Fruit fly (Drosophila melanogaster): ENCODE measurements around the gene CG1847.

Gene CG1847

dm6 chrX:11841702-11842378, 27.1 kb upstream of the CG1847 start:
- TF ChIP-seq pdm3 (GFP tag; optimal IDR thresholded peaks at IDR 0.05) (no peak), Lpt (GFP tag; optimal IDR thresholded peaks at IDR 0.05) (no peak), Eip78C (GFP tag) (peak; percentile 14), CG11294 (GFP tag; IDR thresholded peaks at IDR 0.05) (no peak), CG15336 (GFP tag; IDR thresholded peaks at IDR 0.05) (no peak)

- TF ChIP-seq CG11902 (GFP tag; optimal IDR thresholded peaks at IDR 0.05) (no peak), CG15336 (GFP tag; IDR thresholded peaks at IDR 0.05) (peak; percentile 36), Hr4 (GFP tag; optimal IDR thresholded peaks at IDR 0.05) (peak; percentile 4), Sox14 (GFP tag; optimal IDR thresholded peaks at IDR 0.05) (no peak), CG31627 (GFP tag; optimal IDR thresholded peaks at IDR 0.05) (no peak), achi (GFP tag; optimal IDR thresholded peaks at IDR 0.05) (no peak), esn (GFP tag; optimal IDR thresholded peaks at IDR 0.05) (no peak), OdsH (GFP tag; optimal IDR thresholded peaks at IDR 0.05) (peak; percentile 1), Eip78C (GFP tag) (peak; percentile 68), cyc (GFP tag; optimal IDR thresholded peaks at IDR 0.05) (no peak), Hr39 (GFP tag; optimal IDR thresholded peaks at IDR 0.05) (no peak), CG6163 (GFP tag; IDR thresholded peaks at IDR 0.05) (0 out of 3 replicates have a peak, but pooled peaks have one; percentile 24), Met (GFP tag; optimal IDR thresholded peaks at IDR 0.05) (no peak)
These were observed 22.8 kb upstream of the CG1847 start, which contains the start of gene CG15740 for dm6 chrX:11846049-11846718. TSS of gene CG15740 (minus strand) at chrX:11846099.

DNA sequence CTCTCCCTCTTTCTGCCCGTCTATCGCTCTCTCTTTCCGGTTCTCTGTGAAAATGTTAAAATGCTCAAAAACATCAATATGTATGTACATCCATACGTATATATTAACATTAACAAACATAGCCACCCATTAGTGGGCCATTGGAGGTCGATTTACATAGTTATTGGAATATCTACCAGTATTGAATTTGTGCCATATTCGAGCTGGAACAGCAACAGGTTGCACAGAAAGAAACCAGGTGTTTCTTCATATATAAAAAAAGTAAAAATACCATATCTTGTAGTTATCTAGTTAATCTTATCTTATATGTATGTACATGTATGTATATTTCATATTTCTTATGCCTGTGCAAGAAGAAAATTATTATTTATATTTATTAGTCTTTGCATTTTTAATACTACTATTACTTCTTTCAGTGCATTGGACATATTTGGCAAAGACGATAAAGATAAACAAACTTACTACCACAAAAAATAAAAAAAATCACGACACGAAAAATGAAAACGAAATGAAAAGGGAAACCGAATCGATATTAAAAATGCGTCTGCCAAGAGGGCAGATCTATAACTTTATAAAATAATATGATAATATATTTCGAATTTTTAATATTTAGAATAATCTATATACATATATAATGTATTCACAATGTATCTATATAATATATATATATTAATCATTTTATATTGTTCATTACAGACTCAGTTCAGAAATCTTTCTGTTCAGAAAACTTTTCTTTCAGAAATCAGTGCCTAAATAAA, 20.3 kb upstream of the CG1847 start:
- TF ChIP-seq Hr39 (GFP tag; optimal IDR thresholded peaks at IDR 0.05) (no peak), CG34406 (GFP tag; optimal IDR thresholded peaks at IDR 0.05) (peak; percentile 7), dac (GFP tag; optimal IDR thresholded peaks at IDR 0.05) (no peak), fkh (GFP tag; optimal IDR thresholded peaks at IDR 0.05) (peak; percentile 26), CG11294 (GFP tag; IDR thresholded peaks at IDR 0.05) (no peak), lz (GFP tag; optimal IDR thresholded peaks at IDR 0.05) (no peak), svp (GFP tag) (peak; percentile 10), spab (GFP tag; optimal IDR thresholded peaks at IDR 0.05) (no peak), Sox102F (GFP tag; optimal IDR thresholded peaks at IDR 0.05) (no peak), CG32006 (GFP tag; optimal IDR thresholded peaks at IDR 0.05) (no peak), Met (GFP tag; optimal IDR thresholded peaks at IDR 0.05) (no peak), CG7368 (GFP tag; optimal IDR thresholded peaks at IDR 0.05) (no peak), Blimp-1 (GFP tag; optimal IDR thresholded peaks at IDR 0.05) (peak; percentile 6), Eip78C (GFP tag) (peak; percentile 47), fd59A (GFP tag; optimal IDR thresholded peaks at IDR 0.05) (no peak)

dm6 chrX:11849267-11849666, 19.7 kb upstream of the CG1847 start:
- TF ChIP-seq CG11762 (GFP tag; optimal IDR thresholded peaks at IDR 0.05; ENCODE audit: insufficient read depth): no peak
- TF ChIP-seq CG15336 (GFP tag; IDR thresholded peaks at IDR 0.05): no peak
- TF ChIP-seq Ets96B (tag; optimal IDR thresholded peaks at IDR 0.05): no peak
- no peak for TF ChIP-seq Hr39 (GFP tag; optimal IDR thresholded peaks at IDR 0.05)
- no peak for TF ChIP-seq CG16779 (tag; optimal IDR thresholded peaks at IDR 0.05)

dm6 chrX:11852310-11852709, 16.7 kb upstream of the CG1847 start, which contains the start of gene p24-1:
TSS of gene p24-1 (minus strand) at chrX:11852530.
- TF ChIP-seq fkh (GFP tag; optimal IDR thresholded peaks at IDR 0.05) (peak; percentile 65), Eip78C (GFP tag) (peak; percentile 37), Sox14 (GFP tag; optimal IDR thresholded peaks at IDR 0.05) (peak; percentile 16), CG31627 (GFP tag; optimal IDR thresholded peaks at IDR 0.05) (peak; percentile 50), spab (GFP tag; optimal IDR thresholded peaks at IDR 0.05) (no peak), CG9139 (GFP tag; optimal IDR thresholded peaks at IDR 0.05) (no peak), topi (GFP tag; optimal IDR thresholded peaks at IDR 0.05) (peak; percentile 14), CG3919 (GFP tag; optimal IDR thresholded peaks at IDR 0.05) (peak; percentile 42), CG6792 (GFP tag; optimal IDR thresholded peaks at IDR 0.05) (no peak), CG4318 (GFP tag; optimal IDR thresholded peaks at IDR 0.05) (no peak), Eip93F (GFP tag; optimal IDR thresholded peaks at IDR 0.05) (no peak), esn (GFP tag; optimal IDR thresholded peaks at IDR 0.05) (peak; percentile 40), Met (GFP tag; optimal IDR thresholded peaks at IDR 0.05) (peak; percentile 14), CG10631 (GFP tag; optimal IDR thresholded peaks at IDR 0.05) (peak; percentile 27), CG1621 (tag; optimal IDR thresholded peaks at IDR 0.05) (peak; percentile 98), Gug (GFP tag; IDR thresholded peaks at IDR 0.05) (no peak), vri (GFP tag; optimal IDR thresholded peaks at IDR 0.05) (peak; percentile 73), CG6854 (GFP tag; optimal IDR thresholded peaks at IDR 0.05) (no peak), CG6163 (GFP tag; IDR thresholded peaks at IDR 0.05) (no peak)
